Fruit fly (Drosophila melanogaster) whole organism, embryonic: ENCODE data around the gene CG42835.

Experiments
- Ada2b ChIP-seq: fragments of 200-800 bp; sonication (Bioruptor generic); IDR thresholded peaks from 2 replicates; pipeline ENCODE4 v1.3.6; 2022; ENCODE audit warnings: missing biosample characterization, missing genetic modification characterization
- CG1602 ChIP-seq: fragments of 200-800 bp; sonication (Bioruptor generic); optimal IDR thresholded peaks from 3 replicates; lab custom pipeline; 2016; ENCODE audit warnings: missing biosample characterization, missing genetic modification characterization
- CG33557 ChIP-seq: fragments of 200-800 bp; sonication (Bioruptor generic); optimal IDR thresholded peaks from 2 replicates; lab custom pipeline; 2019; ENCODE audit warnings: missing biosample characterization, mild to moderate bottlenecking, missing genetic modification characterization, moderate library complexity
- CG8944 ChIP-seq: fragments of 200-800 bp; sonication (Bioruptor generic); optimal IDR thresholded peaks from 3 replicates; lab custom pipeline; 2016; ENCODE audit warnings: missing biosample characterization, missing genetic modification characterization
- GATAe ChIP-seq: fragments of 200-800 bp; sonication (Bioruptor generic); conservative IDR thresholded peaks from 2 replicates; pipeline ENCODE4 v1.3.6; 2022; ENCODE audit warnings: missing biosample characterization, missing genetic modification characterization
- gcm ChIP-seq: fragments of 200-800 bp; sonication (Bioruptor generic); optimal IDR thresholded peaks from 2 replicates; lab custom pipeline; 2019; ENCODE audit warnings: missing biosample characterization, mild to moderate bottlenecking, missing genetic modification characterization, moderate library complexity
- grau ChIP-seq: fragments of 200-800 bp; optimal IDR thresholded peaks from 3 replicates; lab custom pipeline; 2019; ENCODE audit warnings: missing biosample characterization, mild to moderate bottlenecking, missing genetic modification characterization, moderate library complexity
- mam ChIP-seq: fragments of 200-800 bp; sonication (Bioruptor generic); optimal IDR thresholded peaks from 3 replicates; lab custom pipeline; 2016; ENCODE audit warnings: missing biosample characterization, missing genetic modification characterization
- pb ChIP-seq: fragments of 200-800 bp; sonication (Bioruptor generic); optimal IDR thresholded peaks from 3 replicates; lab custom pipeline; 2016; ENCODE audit warnings: missing biosample characterization, missing genetic modification characterization
- psq ChIP-seq: fragments of 200-800 bp; sonication (Bioruptor generic); optimal IDR thresholded peaks from 2 replicates; lab custom pipeline; 2017; ENCODE audit warnings: missing biosample characterization, missing genetic modification characterization

DNA sequence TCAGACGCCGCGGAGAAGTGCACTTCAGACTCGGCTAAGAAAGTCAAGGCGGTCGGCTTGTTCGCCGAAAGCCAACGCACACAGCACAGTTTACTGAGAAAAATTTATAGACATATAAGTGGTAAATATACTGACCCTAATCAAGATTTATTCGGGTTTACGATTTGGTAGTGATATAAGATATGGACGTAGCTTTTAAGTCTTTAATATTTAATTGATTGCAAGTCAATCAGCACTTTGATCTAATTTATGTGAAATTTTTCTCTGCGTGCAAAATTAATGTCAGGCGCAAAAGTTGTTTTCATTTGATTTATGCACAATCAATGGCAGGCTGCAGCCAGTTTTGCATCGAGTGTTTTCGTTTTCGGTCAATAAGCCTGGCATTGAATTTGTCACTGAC, 10.0 kb downstream of the CG42835 start:
- TF ChIP-seq mam (no peak), CG33557 (GFP tag; lab: Kevin White, UChicago) (no peak), grau (no peak), pb (GFP tag; lab: Kevin White, UChicago) (no peak), gcm (GFP tag; lab: Kevin White, UChicago) (no peak), GATAe (no peak), Ada2b (GFP tag; lab: Robert Waterston, UW) (no peak), CG1602 (GFP tag; lab: Kevin White, UChicago) (no peak), psq (GFP tag; lab: Kevin White, UChicago) (no peak), CG8944 (GFP tag; lab: Kevin White, UChicago) (no peak)
